Worm (Caenorhabditis elegans) whole organism, L3 larva: ENCODE data around the gene C15H9.5.
A peak's percentile ranks its signal among the peaks of the same experiment; 100 is the strongest.

ENCODE experiments used
- ZK546.5 ChIP-seq: sonication (generic microtip); optimal IDR thresholded peaks from 2 replicates; lab custom pipeline; 2017; ENCODE audit warnings: missing biosample characterization, missing genetic modification characterization
- aly-2 ChIP-seq: fragments of 150-350 bp; optimal IDR thresholded peaks from 2 replicates; lab custom pipeline; 2014; ENCODE audit warnings: missing biosample characterization, missing genetic modification characterization
- ceh-16 ChIP-seq: sonication (generic microtip); optimal IDR thresholded peaks from 2 replicates; lab custom pipeline; 2017; ENCODE audit warnings: missing biosample characterization, missing genetic modification characterization
- ceh-28 ChIP-seq: fragments of 150-350 bp; optimal IDR thresholded peaks from 2 replicates; lab custom pipeline; 2014; ENCODE audit warnings: missing biosample characterization, missing genetic modification reagents, missing genetic modification characterization
- ceh-9 ChIP-seq: sonication (generic microtip); optimal IDR thresholded peaks from 2 replicates; lab custom pipeline; 2018; ENCODE audit warnings: missing biosample characterization, missing genetic modification characterization
- egl-27 ChIP-seq: sonication (generic microtip); optimal IDR thresholded peaks from 4 replicates; lab custom pipeline; 2017; ENCODE audit warnings: missing biosample characterization, missing genetic modification reagents, missing genetic modification characterization
- egl-5 ChIP-seq: fragments of 150-350 bp; optimal IDR thresholded peaks from 2 replicates; lab custom pipeline; 2017; ENCODE audit warnings: missing biosample characterization, missing genetic modification reagents, missing genetic modification characterization, inconsistent platforms
- elt-2 ChIP-seq: sonication (generic microtip); optimal IDR thresholded peaks from 2 replicates; lab custom pipeline; 2016; ENCODE audit warnings: missing genetic modification reagents, mild to moderate bottlenecking, missing genetic modification characterization, missing compliant biosample characterization
- elt-3 ChIP-seq, 3 experiments: fragments of 150-350 bp in 1 of 3; sonication (generic microtip) in 2 of 3; optimal IDR thresholded peaks; 2 replicates in 2 of 3; 4 replicates in 1 of 3; lab custom pipeline; 2014 to 2017; ENCODE audit warnings: missing biosample characterization in 3 of 3, missing genetic modification characterization in 3 of 3
- fkh-10 ChIP-seq: sonication (generic microtip); optimal IDR thresholded peaks from 2 replicates; lab custom pipeline; 2017; ENCODE audit warnings: missing biosample characterization, missing genetic modification reagents, missing genetic modification characterization
- fos-1 ChIP-seq: fragments of 150-350 bp; optimal IDR thresholded peaks from 2 replicates; lab custom pipeline; 2014; ENCODE audit warnings: missing biosample characterization, missing genetic modification characterization
- hmg-11 ChIP-seq: sonication (generic microtip); optimal IDR thresholded peaks from 2 replicates; lab custom pipeline; 2016; ENCODE audit warnings: missing genetic modification characterization, missing compliant biosample characterization
- jun-1 ChIP-seq: fragments of 150-350 bp; optimal IDR thresholded peaks from 2 replicates; lab custom pipeline; 2014; ENCODE audit warnings: missing biosample characterization, missing genetic modification reagents, missing genetic modification characterization
- lin-39 ChIP-seq: fragments of 150-350 bp; optimal IDR thresholded peaks from 2 replicates; lab custom pipeline; 2018; ENCODE audit warnings: missing biosample characterization, missing genetic modification reagents, missing genetic modification characterization
- lsy-12 ChIP-seq: sonication (generic microtip); optimal IDR thresholded peaks from 2 replicates; lab custom pipeline; 2016; ENCODE audit warnings: mild to moderate bottlenecking, missing genetic modification characterization, missing compliant biosample characterization
- mml-1 ChIP-seq: fragments of 150-350 bp; sonication (generic microtip); optimal IDR thresholded peaks from 3 replicates; lab custom pipeline; 2014; ENCODE audit warnings: missing biosample characterization, missing genetic modification characterization
- nfya-1 ChIP-seq: sonication (generic microtip); optimal IDR thresholded peaks from 2 replicates; lab custom pipeline; 2017; ENCODE audit warnings: missing genetic modification characterization, mild to moderate bottlenecking, missing compliant biosample characterization, antibody characterized with exemption, moderate library complexity; ENCODE audit not compliant: insufficient read depth
- nhr-12 ChIP-seq: fragments of 150-350 bp; optimal IDR thresholded peaks from 2 replicates; lab custom pipeline; 2014; ENCODE audit warnings: missing biosample characterization, missing genetic modification characterization
- nhr-23 ChIP-seq: fragments of 150-350 bp; optimal IDR thresholded peaks from 2 replicates; lab custom pipeline; 2014; ENCODE audit warnings: missing biosample characterization, missing genetic modification reagents, missing genetic modification characterization
- nhr-237 ChIP-seq: fragments of 150-350 bp; optimal IDR thresholded peaks from 2 replicates; lab custom pipeline; 2014; ENCODE audit warnings: missing biosample characterization, missing genetic modification characterization
- nhr-25 ChIP-seq: sonication (generic microtip); optimal IDR thresholded peaks from 2 replicates; lab custom pipeline; 2017; ENCODE audit warnings: missing biosample characterization, missing genetic modification characterization
- nhr-76 ChIP-seq: fragments of 150-350 bp; sonication (generic microtip); optimal IDR thresholded peaks from 5 replicates; lab custom pipeline; 2014; ENCODE audit warnings: missing biosample characterization, missing genetic modification characterization
- nhr-77 ChIP-seq: fragments of 150-350 bp; optimal IDR thresholded peaks from 2 replicates; lab custom pipeline; 2014; ENCODE audit warnings: missing biosample characterization, missing genetic modification characterization
- pha-4 ChIP-seq: fragments of 150-350 bp; optimal IDR thresholded peaks from 2 replicates; lab custom pipeline; 2014; ENCODE audit warnings: missing biosample characterization, missing genetic modification reagents, missing genetic modification characterization
- pqm-1 ChIP-seq: fragments of 150-350 bp; optimal IDR thresholded peaks from 2 replicates; lab custom pipeline; 2017; ENCODE audit warnings: missing biosample characterization, missing genetic modification characterization, inconsistent platforms
- sea-2 ChIP-seq: fragments of 150-350 bp; sonication (generic microtip); optimal IDR thresholded peaks from 4 replicates; lab custom pipeline; 2014; ENCODE audit warnings: missing biosample characterization, missing genetic modification reagents, missing genetic modification characterization
- skn-1 ChIP-seq: fragments of 150-350 bp; optimal IDR thresholded peaks from 2 replicates; lab custom pipeline; 2014; ENCODE audit warnings: missing biosample characterization, missing genetic modification characterization
- snpc-4 ChIP-seq: fragments of 150-350 bp; optimal IDR thresholded peaks from 2 replicates; lab custom pipeline; 2014; ENCODE audit warnings: missing biosample characterization, missing genetic modification characterization
- tbx-2 ChIP-seq: sonication (generic microtip); optimal IDR thresholded peaks from 2 replicates; lab custom pipeline; 2016; ENCODE audit warnings: mild to moderate bottlenecking, missing genetic modification characterization, missing compliant biosample characterization
- unc-39 ChIP-seq: sonication (generic microtip); optimal IDR thresholded peaks from 4 replicates; lab custom pipeline; 2017; ENCODE audit warnings: missing biosample characterization, missing genetic modification characterization
- zag-1 ChIP-seq: fragments of 150-350 bp; optimal IDR thresholded peaks from 2 replicates; lab custom pipeline; 2014; ENCODE audit warnings: missing biosample characterization, missing genetic modification characterization

C15H9.5 gene

ce11 chrX:6050078-6050477, 43.0 kb upstream of the C15H9.5 start:
- TF ChIP-seq ceh-28 (tag; lab: Kevin White, UChicago) (peak; percentile 80), elt-2 (tag; lab: Kevin White, UChicago) (peak; percentile 56), unc-39 (tag; lab: Kevin White, UChicago) (no peak), elt-3 (tag; optimal IDR thresholded peaks at IDR 0.05; lab: Kevin White, UChicago) (peak in 1 of 3 experiments; percentile 87), nhr-12 (no peak), nhr-23 (tag; lab: Kevin White, UChicago) (peak; percentile 68), aly-2 (tag; lab: Kevin White, UChicago) (no peak), skn-1 (tag; lab: Kevin White, UChicago) (no peak), nhr-77 (tag; lab: Kevin White, UChicago) (no peak)

ce11 chrX:6050849-6051248, 42.3 kb upstream of the C15H9.5 start:
- peak; percentile 59 for TF ChIP-seq nhr-23 (tag; lab: Kevin White, UChicago)
- no peak for TF ChIP-seq sea-2 (GFP tag; lab: Kevin White, UChicago)
- TF ChIP-seq nhr-25 (tag; lab: Kevin White, UChicago) = peak; percentile 39

- TF ChIP-seq tbx-2 (tag; lab: Kevin White, UChicago) (no peak), snpc-4 (tag; lab: Kevin White, UChicago) (no peak), lsy-12 (no peak), lin-39 (tag; lab: Kevin White, UChicago) (no peak), fos-1 (tag; lab: Kevin White, UChicago) (no peak), fkh-10 (GFP tag; lab: Kevin White, UChicago) (no peak), nhr-25 (tag; lab: Kevin White, UChicago) (peak; percentile 15), nfya-1 (tag; lab: Kevin White, UChicago) (peak; percentile 26), ceh-28 (tag; lab: Kevin White, UChicago) (no peak), egl-5 (peak; percentile 60), egl-27 (no peak), hmg-11 (tag; lab: Kevin White, UChicago) (peak; percentile 29), nhr-237 (tag; lab: Kevin White, UChicago) (no peak), nhr-12 (no peak), zag-1 (no peak), ceh-16 (no peak), skn-1 (tag; lab: Kevin White, UChicago) (no peak), nhr-76 (tag; lab: Kevin White, UChicago) (no peak), pha-4 (tag; lab: Kevin White, UChicago) (peak; percentile 43), pqm-1 (tag; lab: Kevin White, UChicago) (no peak), aly-2 (tag; lab: Kevin White, UChicago) (no peak)
These were observed 40.4 kb upstream of the C15H9.5 start, which contains the start of gene C45B2.6 for ce11 chrX:6052744-6053143. C45B2.6 (plus strand) TSS chrX:6052879.

- TF ChIP-seq pqm-1 (tag; lab: Kevin White, UChicago) = peak; percentile 87
- TF ChIP-seq elt-2 (tag; lab: Kevin White, UChicago) = peak; percentile 87
- TF ChIP-seq nfya-1 (tag; lab: Kevin White, UChicago) = peak; percentile 8
- peak; percentile 47 for TF ChIP-seq jun-1
- TF ChIP-seq pha-4 (tag; lab: Kevin White, UChicago) = peak; percentile 64
- TF ChIP-seq nhr-76 (tag; lab: Kevin White, UChicago) = no peak
- TF ChIP-seq nhr-25 (tag; lab: Kevin White, UChicago) = no peak
These were observed 35.4 kb upstream of the C15H9.5 start, which contains the start of gene gln-1 for ce11 chrX:6057580-6058305. gln-1 (plus strand) TSS chrX:6058255.

ce11 chrX:6059163-6059782, 33.8 kb upstream of the C15H9.5 start:
- no peak for TF ChIP-seq lin-39 (tag; lab: Kevin White, UChicago)
- TF ChIP-seq nfya-1 (tag; lab: Kevin White, UChicago) = no peak
- no peak for TF ChIP-seq ceh-9 (tag; lab: Kevin White, UChicago)
- peak; percentile 55 for TF ChIP-seq pqm-1 (tag; lab: Kevin White, UChicago)
- TF ChIP-seq skn-1 (tag; lab: Kevin White, UChicago) = peak; percentile 2
- TF ChIP-seq jun-1 = peak; percentile 15
- no peak for TF ChIP-seq nhr-77 (tag; lab: Kevin White, UChicago)
- no peak for TF ChIP-seq aly-2 (tag; lab: Kevin White, UChicago)
- no peak for TF ChIP-seq mml-1 (tag; lab: Kevin White, UChicago)
- TF ChIP-seq unc-39 (tag; lab: Kevin White, UChicago) = no peak
- TF ChIP-seq elt-2 (tag; lab: Kevin White, UChicago) = peak; percentile 98
- no peak for TF ChIP-seq snpc-4 (tag; lab: Kevin White, UChicago)
- no peak for TF ChIP-seq ZK546.5 (tag; lab: Kevin White, UChicago)
- TF ChIP-seq nhr-237 (tag; lab: Kevin White, UChicago) = no peak
- TF ChIP-seq, all 47 proteins: peak for 4
